Worm (Caenorhabditis elegans) whole organism, young adult: ENCODE results near the gene ciao-2B.
A peak's percentile ranks its signal among the peaks of the same experiment; 100 is the strongest.

Source experiments
- F10E7.11 ChIP-seq: sonication (generic microtip); optimal IDR thresholded peaks from 2 replicates; lab custom pipeline; 2017; ENCODE audit warnings: mild to moderate bottlenecking, missing genetic modification characterization, moderate library complexity, missing compliant biosample characterization
- F37B4.10 ChIP-seq: fragments of 200-800 bp; sonication (Bioruptor generic); IDR thresholded peaks from 2 replicates; pipeline ENCODE4 v1.3.6; 2022; ENCODE audit warnings: missing genetic modification characterization, missing compliant biosample characterization
- F49E8.2 ChIP-seq: sonication (generic microtip); optimal IDR thresholded peaks from 3 replicates; lab custom pipeline; 2017; ENCODE audit warnings: missing genetic modification characterization, mild to moderate bottlenecking, missing compliant biosample characterization, antibody characterized with exemption, moderate library complexity; ENCODE audit not compliant: insufficient read depth
- F55B11.4 ChIP-seq: sonication (generic microtip); optimal IDR thresholded peaks from 2 replicates; lab custom pipeline; 2016; ENCODE audit warnings: missing compliant biosample characterization, missing genetic modification characterization, borderline replicate concordance; ENCODE audit not compliant: insufficient read depth
- F57A8.1 ChIP-seq: fragments of 200-800 bp; sonication (Bioruptor generic); optimal IDR thresholded peaks from 2 replicates; lab custom pipeline; 2018; ENCODE audit warnings: mild to moderate bottlenecking, missing genetic modification characterization, moderate library complexity, missing compliant biosample characterization
- K11D2.4 ChIP-seq: fragments of 200-800 bp; sonication (Bioruptor generic); IDR thresholded peaks from 2 replicates; pipeline ENCODE4 v1.3.6; 2022; ENCODE audit warnings: missing genetic modification reagents, missing genetic modification characterization, missing compliant biosample characterization
- Y95B8A.8 ChIP-seq: fragments of 200-800 bp; sonication (Bioruptor generic); IDR thresholded peaks from 2 replicates; pipeline ENCODE4 v1.3.6; 2022; ENCODE audit warnings: missing genetic modification reagents, missing genetic modification characterization, missing compliant biosample characterization
- ama-1 ChIP-seq, 3 experiments: fragments of 150-350 bp in 1 of 3; sonication (generic microtip) in 2 of 3; optimal IDR thresholded peaks; 2 replicates each; lab custom pipeline; 2014 to 2018; ENCODE audit warnings: missing biosample characterization in 2 of 3, missing genetic modification characterization in 2 of 3, missing genetic modification reagents in 2 of 3
- attf-6 ChIP-seq: fragments of 200-800 bp; sonication (Bioruptor generic); IDR thresholded peaks from 2 replicates; pipeline ENCODE4 v1.3.6; 2022; ENCODE audit warnings: missing genetic modification reagents, missing genetic modification characterization, missing compliant biosample characterization
- bed-1 ChIP-seq: fragments of 200-800 bp; sonication (Bioruptor generic); IDR thresholded peaks from 2 replicates; pipeline ENCODE4 v1.3.6; 2022; ENCODE audit warnings: missing genetic modification reagents, missing genetic modification characterization, missing compliant biosample characterization
- bed-2 ChIP-seq: fragments of 200-800 bp; sonication (Bioruptor generic); IDR thresholded peaks from 2 replicates; pipeline ENCODE4 v1.3.6; 2022; ENCODE audit warnings: missing genetic modification reagents, missing genetic modification characterization, missing compliant biosample characterization
- cebp-1 ChIP-seq, 2 experiments: fragments of 200-800 bp in 1 of 2; sonication (Bioruptor generic) in 1 of 2; sonication (generic microtip) in 1 of 2; IDR thresholded peaks in 1 of 2; optimal IDR thresholded peaks in 1 of 2; 2 replicates each; pipeline versions ENCODE4 v1.3.6 to Lab custom; 2017 to 2022; ENCODE audit warnings: missing compliant biosample characterization in 2 of 2, missing genetic modification characterization in 2 of 2, mild to moderate bottlenecking in 1 of 2, missing genetic modification reagents in 1 of 2, moderate library complexity in 1 of 2
- ceh-100 ChIP-seq: fragments of 200-800 bp; sonication (Bioruptor generic); IDR thresholded peaks from 2 replicates; pipeline ENCODE4 v1.3.6; 2022; ENCODE audit warnings: missing genetic modification reagents, missing genetic modification characterization, missing compliant biosample characterization
- chd-7 ChIP-seq: sonication (generic microtip); optimal IDR thresholded peaks from 2 replicates; lab custom pipeline; 2016; ENCODE audit warnings: mild to moderate bottlenecking, missing genetic modification characterization, moderate library complexity, missing compliant biosample characterization
- dox-1 ChIP-seq: fragments of 200-800 bp; sonication (Bioruptor generic); IDR thresholded peaks from 2 replicates; pipeline ENCODE4 v1.3.6; 2022; ENCODE audit warnings: missing genetic modification reagents, missing genetic modification characterization, missing compliant biosample characterization
- dpl-1 ChIP-seq: fragments of 150-350 bp; optimal IDR thresholded peaks from 2 replicates; lab custom pipeline; 2014; ENCODE audit warnings: missing biosample characterization, missing genetic modification reagents, missing genetic modification characterization
- efl-1 ChIP-seq: fragments of 150-350 bp; optimal IDR thresholded peaks from 2 replicates; lab custom pipeline; 2014; ENCODE audit warnings: missing biosample characterization, missing genetic modification reagents, missing genetic modification characterization
- ekl-4 ChIP-seq: fragments of 200-800 bp; sonication (Bioruptor generic); IDR thresholded peaks from 2 replicates; pipeline ENCODE4 v1.3.6; 2022; ENCODE audit warnings: missing genetic modification reagents, missing genetic modification characterization, missing compliant biosample characterization
- ets-4 ChIP-seq: fragments of 200-800 bp; sonication (Bioruptor generic); optimal IDR thresholded peaks from 2 replicates; lab custom pipeline; 2018; ENCODE audit warnings: mild to moderate bottlenecking, missing genetic modification characterization, missing compliant biosample characterization
- gei-17 ChIP-seq: fragments of 200-800 bp; sonication (Bioruptor generic); optimal IDR thresholded peaks from 2 replicates; lab custom pipeline; 2018; ENCODE audit warnings: mild to moderate bottlenecking, missing genetic modification characterization, missing compliant biosample characterization
- hlh-12 ChIP-seq: sonication (generic microtip); optimal IDR thresholded peaks from 2 replicates; lab custom pipeline; 2016; ENCODE audit warnings: missing genetic modification characterization, missing compliant biosample characterization
- hlh-26 ChIP-seq: fragments of 200-800 bp; sonication (Bioruptor generic); conservative IDR thresholded peaks from 2 replicates; pipeline ENCODE4 v1.3.6; 2022; ENCODE audit warnings: missing genetic modification reagents, missing genetic modification characterization, missing compliant biosample characterization
- hmg-20 ChIP-seq: fragments of 200-800 bp; sonication (Bioruptor generic); IDR thresholded peaks from 2 replicates; pipeline ENCODE4 v1.3.6; 2022; ENCODE audit warnings: missing genetic modification reagents, missing genetic modification characterization, missing compliant biosample characterization
- hsf-1 ChIP-seq: fragments of 200-800 bp; sonication (Bioruptor generic); IDR thresholded peaks from 2 replicates; pipeline ENCODE4 v1.3.6; 2022; ENCODE audit warnings: missing genetic modification reagents, missing genetic modification characterization, missing compliant biosample characterization
- let-526 ChIP-seq: fragments of 200-800 bp; sonication (Bioruptor generic); IDR thresholded peaks from 2 replicates; pipeline ENCODE4 v1.3.6; 2022; ENCODE audit warnings: missing genetic modification reagents, missing genetic modification characterization, missing compliant biosample characterization
- lin-26 ChIP-seq: fragments of 200-800 bp; sonication (Bioruptor generic); IDR thresholded peaks from 2 replicates; pipeline ENCODE4 v1.3.6; 2022; ENCODE audit warnings: missing genetic modification reagents, missing genetic modification characterization, missing compliant biosample characterization
- lin-35 ChIP-seq, 3 experiments: fragments of 150-350 bp in 2 of 3; sonication (generic microtip) in 1 of 3; optimal IDR thresholded peaks; 2 replicates each; lab custom pipeline; 2014 to 2018; ENCODE audit warnings: missing biosample characterization in 3 of 3, missing genetic modification characterization in 3 of 3, missing genetic modification reagents in 3 of 3
- lin-54 ChIP-seq: fragments of 200-800 bp; sonication (Bioruptor generic); optimal IDR thresholded peaks from 2 replicates; lab custom pipeline; 2018; ENCODE audit warnings: mild to moderate bottlenecking, missing genetic modification characterization, missing compliant biosample characterization
- lsl-1 ChIP-seq: fragments of 200-800 bp; sonication (Bioruptor generic); optimal IDR thresholded peaks from 2 replicates; lab custom pipeline; 2018; ENCODE audit warnings: mild to moderate bottlenecking, missing genetic modification characterization, moderate library complexity, missing compliant biosample characterization
- madf-3 ChIP-seq: fragments of 200-800 bp; sonication (Bioruptor generic); IDR thresholded peaks from 2 replicates; pipeline ENCODE4 v1.3.6; 2022; ENCODE audit warnings: missing genetic modification reagents, missing genetic modification characterization, missing compliant biosample characterization
- mel-28 ChIP-seq: sonication (generic microtip); optimal IDR thresholded peaks from 2 replicates; lab custom pipeline; 2016; ENCODE audit warnings: borderline replicate concordance, mild to moderate bottlenecking, missing genetic modification characterization, missing compliant biosample characterization
- nfya-1 ChIP-seq: sonication (generic microtip); optimal IDR thresholded peaks from 2 replicates; lab custom pipeline; 2017; ENCODE audit warnings: antibody characterized with exemption, missing compliant biosample characterization, missing genetic modification characterization, borderline replicate concordance; ENCODE audit not compliant: insufficient read depth
- pha-4 ChIP-seq: fragments of 150-350 bp; sonication (generic microtip); optimal IDR thresholded peaks from 2 replicates; lab custom pipeline; 2014; ENCODE audit warnings: missing biosample characterization, missing genetic modification reagents, missing genetic modification characterization
- rpc-1 ChIP-seq, 2 experiments: fragments of 150-350 bp in 1 of 2; sonication (generic microtip) in 1 of 2; optimal IDR thresholded peaks; 2 replicates each; lab custom pipeline; 2014 to 2018; ENCODE audit warnings: missing biosample characterization in 1 of 2, missing genetic modification characterization in 1 of 2, missing genetic modification reagents in 1 of 2, missing genotype in 1 of 2
- sea-2 ChIP-seq: fragments of 200-800 bp; sonication (Bioruptor generic); IDR thresholded peaks from 2 replicates; pipeline ENCODE4 v1.3.6; 2022; ENCODE audit warnings: missing genetic modification characterization, missing compliant biosample characterization
- snpc-1.3 ChIP-seq: sonication (generic microtip); optimal IDR thresholded peaks from 2 replicates; lab custom pipeline; 2017; ENCODE audit warnings: missing genetic modification characterization, mild to moderate bottlenecking, missing compliant biosample characterization, antibody characterized with exemption, moderate library complexity, missing genotype, missing genetic modification reagents; ENCODE audit not compliant: insufficient read depth
- tbp1 ChIP-seq: fragments of 200-800 bp; sonication (Bioruptor generic); optimal IDR thresholded peaks from 2 replicates; lab custom pipeline; 2018; ENCODE audit warnings: mild to moderate bottlenecking, missing genetic modification characterization, missing compliant biosample characterization
- tbx-9 ChIP-seq: sonication (generic microtip); optimal IDR thresholded peaks from 2 replicates; lab custom pipeline; 2016; ENCODE audit warnings: borderline replicate concordance, missing genetic modification characterization, inconsistent platforms, missing compliant biosample characterization
- tlf-1 ChIP-seq: fragments of 200-800 bp; sonication (Bioruptor generic); optimal IDR thresholded peaks from 2 replicates; lab custom pipeline; 2018; ENCODE audit warnings: mild to moderate bottlenecking, missing genetic modification characterization, missing compliant biosample characterization
- xnd-1 ChIP-seq: sonication (generic microtip); optimal IDR thresholded peaks from 2 replicates; lab custom pipeline; 2016; ENCODE audit warnings: missing genotype, missing genetic modification reagents, missing genetic modification characterization, missing compliant biosample characterization
- zfh-2 ChIP-seq: fragments of 200-800 bp; sonication (Bioruptor generic); conservative IDR thresholded peaks from 2 replicates; pipeline ENCODE4 v1.3.6; 2022; ENCODE audit warnings: missing genetic modification reagents, missing genetic modification characterization, missing compliant biosample characterization
- ztf-25 ChIP-seq: fragments of 200-800 bp; sonication (Bioruptor generic); IDR thresholded peaks from 2 replicates; pipeline ENCODE4 v1.3.6; 2022; ENCODE audit warnings: missing genetic modification reagents, missing genetic modification characterization, missing compliant biosample characterization

The ciao-2B gene

DNA sequence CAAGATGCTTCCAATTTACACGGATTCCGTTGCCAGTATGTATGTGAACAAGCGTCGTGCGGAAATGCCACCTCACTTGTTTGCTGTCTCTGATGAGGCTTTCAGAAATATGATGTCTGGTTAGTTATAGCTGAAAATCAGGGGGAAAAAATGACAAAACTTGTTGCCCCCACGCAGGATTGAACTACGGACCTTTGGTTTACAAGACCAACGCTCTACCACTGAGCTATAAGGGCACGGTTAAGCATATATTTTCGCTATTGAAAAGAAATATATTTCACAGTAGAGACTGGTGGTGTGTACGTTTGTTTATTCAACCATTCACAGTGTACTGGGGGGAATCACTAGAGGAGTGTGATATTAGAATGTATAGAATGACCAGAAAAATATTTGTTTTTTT lies 28.1 kb downstream of the ciao-2B start (continued):
- TF ChIP-seq lin-26 (GFP tag; lab: Robert Waterston, UW) (peak; percentile 72; the same call in 1 of the 2 replicates), F49E8.2 (peak; percentile 40), bed-2 (no peak), hlh-26 (GFP tag; lab: Robert Waterston, UW) (no peak), sea-2 (no peak), bed-1 (GFP tag; lab: Robert Waterston, UW) (no peak), xnd-1 (tag; lab: Kevin White, UChicago) (no peak), mel-28 (tag; lab: Kevin White, UChicago) (no peak), zfh-2 (GFP tag; lab: Robert Waterston, UW) (no peak), F10E7.11 (tag; lab: Kevin White, UChicago) (no peak), chd-7 (tag; lab: Kevin White, UChicago) (no peak), cebp-1 (GFP tag; IDR thresholded peaks at IDR 0.05; lab: Robert Waterston, UW) (no peak), cebp-1 (tag; optimal IDR thresholded peaks at IDR 0.05; lab: Kevin White, UChicago) (no peak), hsf-1 (GFP tag; lab: Robert Waterston, UW) (no peak), ama-1 (optimal IDR thresholded peaks at IDR 0.05; lab: Kevin White, UChicago) (no peak), ama-1 (GFP tag; optimal IDR thresholded peaks at IDR 0.05; lab: Kevin White, UChicago) (no peak), tbp1 (GFP tag; lab: Kevin White, UChicago) (peak; percentile 85), hmg-20 (no peak), ceh-100 (GFP tag; lab: Robert Waterston, UW) (no peak), ets-4 (no peak), let-526 (GFP tag; lab: Robert Waterston, UW) (no peak), snpc-1.3 (tag; lab: Kevin White, UChicago) (peak; percentile 55), tlf-1 (no peak), F57A8.1 (GFP tag; lab: Kevin White, UChicago) (no peak), lin-35 (GFP tag; optimal IDR thresholded peaks at IDR 0.05; lab: Kevin White, UChicago) (no peak), dox-1 (GFP tag; lab: Robert Waterston, UW) (peak; percentile 64), tbx-9 (tag; lab: Kevin White, UChicago) (no peak), F55B11.4 (tag; lab: Kevin White, UChicago) (no peak), ekl-4 (GFP tag; lab: Robert Waterston, UW) (no peak), dpl-1 (GFP tag; lab: Kevin White, UChicago) (no peak), lin-54 (GFP tag; lab: Kevin White, UChicago) (peak; percentile 22), gei-17 (GFP tag; lab: Kevin White, UChicago) (no peak), lsl-1 (peak; percentile 11), hlh-12 (tag; lab: Kevin White, UChicago) (no peak), pha-4 (tag; lab: Kevin White, UChicago) (no peak), madf-3 (GFP tag; lab: Robert Waterston, UW) (no peak), nfya-1 (tag; lab: Kevin White, UChicago) (no peak)

DNA sequence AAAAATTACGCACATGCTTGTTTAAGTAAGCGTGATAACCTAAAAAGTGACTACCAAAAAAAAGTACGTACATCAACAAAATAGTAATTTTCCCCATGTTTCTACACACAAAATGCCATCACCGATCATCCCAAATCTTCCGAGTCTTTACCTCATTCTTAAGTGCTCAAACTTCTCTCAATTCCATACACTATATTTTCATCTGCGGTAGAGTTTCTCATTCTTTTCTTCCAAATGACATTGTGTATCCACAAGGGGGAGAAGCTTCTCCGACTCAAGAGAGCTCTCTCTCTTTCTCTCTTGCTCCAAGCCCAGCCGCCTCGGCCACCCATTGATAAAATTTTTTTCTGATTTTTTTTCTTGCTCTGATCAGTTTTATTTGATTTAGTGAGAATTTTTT lies 29.8 kb downstream of the ciao-2B start, which contains the start of gene myo-6:
Gene myo-6 (plus strand): TSS at position 301 of the 400 bp plus-strand sequence.
- TF ChIP-seq ekl-4 (GFP tag; lab: Robert Waterston, UW) (no peak), F37B4.10 (no peak), efl-1 (GFP tag; lab: Kevin White, UChicago) (no peak), madf-3 (GFP tag; lab: Robert Waterston, UW) (no peak), attf-6 (no peak), ztf-25 (GFP tag; lab: Robert Waterston, UW) (no peak), rpc-1 (optimal IDR thresholded peaks at IDR 0.05; lab: Kevin White, UChicago) (no peak), rpc-1 (tag; optimal IDR thresholded peaks at IDR 0.05; lab: Kevin White, UChicago) (no peak), Y95B8A.8 (GFP tag; lab: Robert Waterston, UW) (no peak), K11D2.4 (no peak)
